Worm (Caenorhabditis elegans): ENCODE measurements around the gene ZC116.5.

ZC116.5 gene

ce11 chrV:12596795-12597194, 12.0 kb downstream of the ZC116.5 start (continued):
- TF ChIP-seq fkh-10 (GFP tag; optimal IDR thresholded peaks at IDR 0.05) (no peak), ztf-4 (tag; optimal IDR thresholded peaks at IDR 0.05) (no peak), ets-5 (GFP tag; IDR thresholded peaks at IDR 0.05) (no peak), sup-37 (GFP tag; optimal IDR thresholded peaks at IDR 0.05) (no peak), unc-86 (tag; optimal IDR thresholded peaks at IDR 0.05) (no peak), elt-2 (tag; optimal IDR thresholded peaks at IDR 0.05) (peak; percentile 6), vab-15 (tag; optimal IDR thresholded peaks at IDR 0.05) (peak; percentile 57), dpl-1 (GFP tag; optimal IDR thresholded peaks at IDR 0.05) (peak in 2 of 3 experiments; percentile 33 to 34), nhr-12 (tag; optimal IDR thresholded peaks at IDR 0.05) (no peak), ceh-63 (GFP tag; optimal IDR thresholded peaks at IDR 0.05) (no peak), aha-1 (tag; optimal IDR thresholded peaks at IDR 0.05) (no peak), pax-3 (tag; optimal IDR thresholded peaks at IDR 0.05) (peak; percentile 1), ces-1 (GFP tag; optimal IDR thresholded peaks at IDR 0.05) (no peak), ceh-8 (GFP tag; optimal IDR thresholded peaks at IDR 0.05) (no peak), nhr-71 (tag; optimal IDR thresholded peaks at IDR 0.05) (peak; percentile 71), unc-30 (tag; optimal IDR thresholded peaks at IDR 0.05) (no peak), egl-27 (tag; optimal IDR thresholded peaks at IDR 0.05) (no peak), nhr-20 (tag; optimal IDR thresholded peaks at IDR 0.05) (peak; percentile 59), efl-1 (optimal IDR thresholded peaks at IDR 0.05) (peak; percentile 45 to 52), efl-1 (GFP tag; optimal IDR thresholded peaks at IDR 0.05 in 1 of 2) (peak; percentile 23 to 93), nhr-47 (tag; optimal IDR thresholded peaks at IDR 0.05) (peak; percentile 64), fos-1 (tag; optimal IDR thresholded peaks at IDR 0.05) (no peak), nhr-77 (tag; optimal IDR thresholded peaks at IDR 0.05) (peak; percentile 22), ztf-11 (tag; optimal IDR thresholded peaks at IDR 0.05) (peak in 1 of 2 experiments; percentile 61), irx-1 (tag; optimal IDR thresholded peaks at IDR 0.05) (peak; percentile 25), egl-13 (tag; optimal IDR thresholded peaks at IDR 0.05) (no peak), lsy-2 (tag; optimal IDR thresholded peaks at IDR 0.05) (peak; percentile 35 to 60), snpc-4 (tag; optimal IDR thresholded peaks at IDR 0.05) (peak; percentile 22), grh-1 (GFP tag; IDR thresholded peaks at IDR 0.05) (0 out of 2 replicates have a peak, but pooled peaks have one; percentile 21), unc-62 (GFP tag; optimal IDR thresholded peaks at IDR 0.05) (no peak), hlh-4 (tag; optimal IDR thresholded peaks at IDR 0.05) (no peak), pqm-1 (tag; optimal IDR thresholded peaks at IDR 0.05) (no peak), mdl-1 (tag; optimal IDR thresholded peaks at IDR 0.05) (no peak), skn-1 (tag; optimal IDR thresholded peaks at IDR 0.05) (peak; percentile 41), C34B4.2 (tag; optimal IDR thresholded peaks at IDR 0.05) (no peak), lin-13 (GFP tag; optimal IDR thresholded peaks at IDR 0.05) (no peak), fkh-8 (tag; optimal IDR thresholded peaks at IDR 0.05) (no peak), tlp-1 (tag; optimal IDR thresholded peaks at IDR 0.05) (no peak), ceh-90 (tag; optimal IDR thresholded peaks at IDR 0.05) (no peak), efl-3 (GFP tag; optimal IDR thresholded peaks at IDR 0.05) (no peak), jun-1 (tag; optimal IDR thresholded peaks at IDR 0.05) (peak; percentile 41), fkh-4 (tag; optimal IDR thresholded peaks at IDR 0.05; ENCODE audit: borderline replicate concordance) (no peak), hpl-2 (GFP tag; optimal IDR thresholded peaks at IDR 0.05) (no peak), nhr-237 (tag; optimal IDR thresholded peaks at IDR 0.05) (no peak), hlh-17 (GFP tag; optimal IDR thresholded peaks at IDR 0.05; ENCODE audit: borderline replicate concordance) (no peak), nhr-11 (tag; optimal IDR thresholded peaks at IDR 0.05) (no peak), aly-2 (tag; optimal IDR thresholded peaks at IDR 0.05) (no peak), mab-9 (GFP tag; IDR thresholded peaks at IDR 0.05) (no peak), ceh-82 (tag; optimal IDR thresholded peaks at IDR 0.05) (peak; percentile 26 to 51 (median 34)), C16A3.4 (tag; optimal IDR thresholded peaks at IDR 0.05) (peak; percentile 66), ama-1 (optimal IDR thresholded peaks at IDR 0.05) (no peak), mef-2 (tag; optimal IDR thresholded peaks at IDR 0.05) (no peak), mep-1 (tag; optimal IDR thresholded peaks at IDR 0.05) (no peak), F16B12.6 (tag; optimal IDR thresholded peaks at IDR 0.05) (peak; percentile 21)
